Fruit fly (Drosophila melanogaster) whole organism, pupa: ENCODE data around the gene CG15533.

ENCODE experiments used
- CG12605 ChIP-seq: fragments of 200-800 bp; sonication (Bioruptor generic); IDR thresholded peaks from 2 replicates; pipeline ENCODE4 v1.3.6; 2022; ENCODE audit warnings: missing biosample characterization, missing genetic modification characterization
- CG14655 ChIP-seq: fragments of 200-800 bp; sonication (Bioruptor generic); optimal IDR thresholded peaks from 3 replicates; lab custom pipeline; 2017; ENCODE audit warnings: mild to moderate bottlenecking, missing biosample characterization, missing genetic modification reagents, missing genetic modification characterization
- CG15710 ChIP-seq: fragments of 200-800 bp; sonication (Bioruptor generic); optimal IDR thresholded peaks from 2 replicates; lab custom pipeline; 2018; ENCODE audit warnings: missing biosample characterization, mild to moderate bottlenecking, missing genetic modification characterization, moderate library complexity
- CG17806 ChIP-seq: fragments of 200-800 bp; sonication (Bioruptor generic); optimal IDR thresholded peaks from 2 replicates; lab custom pipeline; 2018; ENCODE audit warnings: missing biosample characterization, mild to moderate bottlenecking, missing genetic modification characterization, moderate library complexity
- CG32121 ChIP-seq: fragments of 200-800 bp; sonication (Bioruptor generic); IDR thresholded peaks from 2 replicates; pipeline ENCODE4 v1.3.6; 2022; ENCODE audit warnings: missing biosample characterization, missing genetic modification characterization
- CG34367 ChIP-seq: fragments of 200-800 bp; sonication (Bioruptor generic); optimal IDR thresholded peaks from 2 replicates; lab custom pipeline; 2018; ENCODE audit warnings: missing biosample characterization, mild to moderate bottlenecking, missing genetic modification characterization
- CG8301 ChIP-seq: fragments of 200-800 bp; sonication (Bioruptor generic); optimal IDR thresholded peaks from 2 replicates; lab custom pipeline; 2018; ENCODE audit warnings: missing biosample characterization, mild to moderate bottlenecking, missing genetic modification characterization
- CG9948 ChIP-seq: fragments of 200-800 bp; sonication (Bioruptor generic); optimal IDR thresholded peaks from 2 replicates; lab custom pipeline; 2018; ENCODE audit warnings: missing biosample characterization, mild to moderate bottlenecking, missing genetic modification characterization, moderate library complexity
- EcR ChIP-seq: fragments of 200-800 bp; sonication (Bioruptor generic); optimal IDR thresholded peaks from 3 replicates; lab custom pipeline; 2019; ENCODE audit warnings: missing biosample characterization, missing genetic modification characterization, mild to moderate bottlenecking, moderate library complexity, missing genetic modification reagents
- Ets98B ChIP-seq: fragments of 200-800 bp; sonication (Bioruptor generic); IDR thresholded peaks from 2 replicates; pipeline ENCODE4 v1.3.6; 2022; ENCODE audit warnings: missing biosample characterization, missing genetic modification characterization
- Pif1A ChIP-seq: fragments of 200-800 bp; sonication (Bioruptor generic); optimal IDR thresholded peaks from 3 replicates; lab custom pipeline; 2016; ENCODE audit warnings: missing biosample characterization, missing genetic modification characterization
- fd96Ca ChIP-seq: fragments of 200-800 bp; sonication (Bioruptor generic); IDR thresholded peaks from 3 replicates; pipeline ENCODE4 v1.3.6; 2022; ENCODE audit warnings: missing biosample characterization, missing genetic modification characterization
- gl ChIP-seq: fragments of 200-800 bp; sonication (Bioruptor generic); optimal IDR thresholded peaks from 2 replicates; lab custom pipeline; 2018; ENCODE audit warnings: missing biosample characterization, mild to moderate bottlenecking, missing genetic modification characterization
- rn ChIP-seq: fragments of 200-800 bp; sonication (Bioruptor generic); IDR thresholded peaks from 2 replicates; pipeline ENCODE4 v1.3.6; 2022; ENCODE audit warnings: missing biosample characterization, missing genetic modification characterization

DNA sequence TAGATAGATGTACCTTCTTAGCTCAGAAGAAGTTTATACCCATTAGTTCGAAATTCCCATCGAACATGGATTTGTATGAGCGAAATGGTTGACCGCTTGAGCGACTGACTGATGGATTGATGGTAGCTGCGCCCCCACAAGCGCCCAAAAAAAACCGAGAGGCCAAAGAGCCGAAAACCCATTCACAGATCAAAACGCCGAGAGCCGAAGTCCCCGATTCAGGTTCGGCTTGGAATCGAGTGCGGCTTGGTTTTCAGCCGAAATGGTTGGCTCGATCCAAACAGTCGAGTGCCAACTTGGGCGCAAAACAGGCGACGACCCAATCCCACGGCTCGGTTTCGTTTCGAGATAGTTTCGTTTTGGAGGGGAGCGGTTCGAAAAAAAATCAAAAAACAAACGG is 31.6 kb downstream of the CG15533 start:
- no peak for TF ChIP-seq fd96Ca
- TF ChIP-seq EcR (GFP tag; lab: Kevin White, UChicago), result no peak
- TF ChIP-seq Pif1A (GFP tag; lab: Kevin White, UChicago), result no peak
- no peak for TF ChIP-seq CG34367
- TF ChIP-seq CG14655 (GFP tag; lab: Kevin White, UChicago), result no peak
- TF ChIP-seq CG8301 (tag; lab: Kevin White, UChicago), result no peak
- TF ChIP-seq CG12605, result no peak
- no peak for TF ChIP-seq rn
- TF ChIP-seq Ets98B, result no peak; the same call in 1 of the 2 replicates
- TF ChIP-seq gl (tag; lab: Kevin White, UChicago), result no peak
- TF ChIP-seq CG32121 (GFP tag; lab: Robert Waterston, UW), result 0 out of 2 replicates have a peak, but pooled peaks have one; percentile 41
- no peak for TF ChIP-seq CG17806 (tag; lab: Kevin White, UChicago)
- no peak for TF ChIP-seq CG9948
- no peak for TF ChIP-seq CG15710 (tag; lab: Kevin White, UChicago)
